Worm (Caenorhabditis elegans) whole organism, young adult: ENCODE data around the gene clec-233.

Experiments
- B0336.3 ChIP-seq: fragments of 200-800 bp; sonication (Bioruptor generic); IDR thresholded peaks from 2 replicates; pipeline ENCODE4 v1.3.6; 2022; ENCODE audit warnings: missing genetic modification characterization, missing compliant biosample characterization
- C17E4.6 ChIP-seq: fragments of 200-800 bp; sonication (Bioruptor generic); IDR thresholded peaks from 2 replicates; pipeline ENCODE4 v1.3.6; 2022; ENCODE audit warnings: missing genetic modification reagents, missing genetic modification characterization, missing compliant biosample characterization
- D2030.7 ChIP-seq: fragments of 200-800 bp; sonication (Bioruptor generic); IDR thresholded peaks from 2 replicates; pipeline ENCODE4 v1.3.6; 2022; ENCODE audit warnings: missing genetic modification reagents, missing genetic modification characterization, missing compliant biosample characterization
- F10E7.11 ChIP-seq: sonication (generic microtip); optimal IDR thresholded peaks from 2 replicates; lab custom pipeline; 2017; ENCODE audit warnings: mild to moderate bottlenecking, missing genetic modification characterization, moderate library complexity, missing compliant biosample characterization
- F22D6.2 ChIP-seq: sonication (generic microtip); optimal IDR thresholded peaks from 2 replicates; lab custom pipeline; 2016; ENCODE audit warnings: mild to moderate bottlenecking, missing genetic modification characterization, missing compliant biosample characterization
- F37B4.10 ChIP-seq: fragments of 200-800 bp; sonication (Bioruptor generic); IDR thresholded peaks from 2 replicates; pipeline ENCODE4 v1.3.6; 2022; ENCODE audit warnings: missing genetic modification characterization, missing compliant biosample characterization
- F49E8.2 ChIP-seq: sonication (generic microtip); optimal IDR thresholded peaks from 3 replicates; lab custom pipeline; 2017; ENCODE audit warnings: missing genetic modification characterization, mild to moderate bottlenecking, missing compliant biosample characterization, antibody characterized with exemption, moderate library complexity; ENCODE audit not compliant: insufficient read depth
- F55B11.4 ChIP-seq: sonication (generic microtip); optimal IDR thresholded peaks from 2 replicates; lab custom pipeline; 2016; ENCODE audit warnings: missing compliant biosample characterization, missing genetic modification characterization, borderline replicate concordance; ENCODE audit not compliant: insufficient read depth
- F57A8.1 ChIP-seq: fragments of 200-800 bp; sonication (Bioruptor generic); optimal IDR thresholded peaks from 2 replicates; lab custom pipeline; 2018; ENCODE audit warnings: mild to moderate bottlenecking, missing genetic modification characterization, moderate library complexity, missing compliant biosample characterization
- K12H6.12 ChIP-seq: fragments of 200-800 bp; sonication (Bioruptor generic); optimal IDR thresholded peaks from 2 replicates; lab custom pipeline; 2018; ENCODE audit warnings: mild to moderate bottlenecking, missing genetic modification characterization, missing compliant biosample characterization
- T26A5.8 ChIP-seq: sonication (generic microtip); optimal IDR thresholded peaks from 2 replicates; lab custom pipeline; 2016; ENCODE audit warnings: missing genetic modification characterization, missing compliant biosample characterization
- Y53G8AR.9 ChIP-seq: fragments of 200-800 bp; sonication (Bioruptor generic); conservative IDR thresholded peaks from 2 replicates; pipeline ENCODE4 v1.3.6; 2022; ENCODE audit warnings: missing genetic modification reagents, missing genetic modification characterization, missing compliant biosample characterization
- Y79H2A.3 ChIP-seq: fragments of 200-800 bp; sonication (Bioruptor generic); conservative IDR thresholded peaks from 2 replicates; pipeline ENCODE4 v1.3.6; 2022; ENCODE audit warnings: missing genetic modification reagents, missing genetic modification characterization, missing compliant biosample characterization
- ZK185.1 ChIP-seq: sonication (generic microtip); optimal IDR thresholded peaks from 2 replicates; lab custom pipeline; 2016; ENCODE audit warnings: mild to moderate bottlenecking, missing genetic modification characterization, missing compliant biosample characterization; ENCODE audit not compliant: poor library complexity, severe bottlenecking
- attf-6 ChIP-seq: fragments of 200-800 bp; sonication (Bioruptor generic); IDR thresholded peaks from 2 replicates; pipeline ENCODE4 v1.3.6; 2022; ENCODE audit warnings: missing genetic modification reagents, missing genetic modification characterization, missing compliant biosample characterization
- bed-1 ChIP-seq: fragments of 200-800 bp; sonication (Bioruptor generic); IDR thresholded peaks from 2 replicates; pipeline ENCODE4 v1.3.6; 2022; ENCODE audit warnings: missing genetic modification reagents, missing genetic modification characterization, missing compliant biosample characterization
- ccch-3 ChIP-seq: fragments of 200-800 bp; sonication (Bioruptor generic); optimal IDR thresholded peaks from 2 replicates; lab custom pipeline; 2018; ENCODE audit warnings: mild to moderate bottlenecking, missing genetic modification characterization, missing compliant biosample characterization
- ceh-40 ChIP-seq: fragments of 200-800 bp; sonication (Bioruptor generic); IDR thresholded peaks from 2 replicates; pipeline ENCODE4 v1.3.6; 2022; ENCODE audit warnings: missing genetic modification characterization, missing compliant biosample characterization
- die-1 ChIP-seq: sonication (generic microtip); optimal IDR thresholded peaks from 2 replicates; lab custom pipeline; 2016; ENCODE audit warnings: missing genotype, mild to moderate bottlenecking, missing genetic modification characterization, missing compliant biosample characterization
- egl-44 ChIP-seq: fragments of 200-800 bp; sonication (Bioruptor generic); IDR thresholded peaks from 2 replicates; pipeline ENCODE4 v1.3.6; 2022; ENCODE audit warnings: missing genetic modification reagents, missing genetic modification characterization, missing compliant biosample characterization
- egrh-3 ChIP-seq: fragments of 200-800 bp; sonication (Bioruptor generic); IDR thresholded peaks from 2 replicates; pipeline ENCODE4 v1.3.6; 2022; ENCODE audit warnings: missing genetic modification reagents, missing genetic modification characterization, missing compliant biosample characterization
- him-1 ChIP-seq: sonication (generic microtip); optimal IDR thresholded peaks from 2 replicates; lab custom pipeline; 2016; ENCODE audit warnings: missing genotype, missing genetic modification reagents, missing genetic modification characterization, missing compliant biosample characterization
- hlh-26 ChIP-seq: fragments of 200-800 bp; sonication (Bioruptor generic); conservative IDR thresholded peaks from 2 replicates; pipeline ENCODE4 v1.3.6; 2022; ENCODE audit warnings: missing genetic modification reagents, missing genetic modification characterization, missing compliant biosample characterization
- hmg-1.2 ChIP-seq: fragments of 200-800 bp; sonication (Bioruptor generic); IDR thresholded peaks from 2 replicates; pipeline ENCODE4 v1.3.6; 2022; ENCODE audit warnings: missing genetic modification reagents, missing genetic modification characterization, missing compliant biosample characterization
- madf-10 ChIP-seq: sonication (generic microtip); optimal IDR thresholded peaks from 2 replicates; lab custom pipeline; 2016; ENCODE audit warnings: mild to moderate bottlenecking, missing genetic modification characterization, missing compliant biosample characterization
- madf-6 ChIP-seq: fragments of 200-800 bp; sonication (Bioruptor generic); IDR thresholded peaks from 2 replicates; pipeline ENCODE4 v1.3.6; 2022; ENCODE audit warnings: missing genetic modification reagents, missing genetic modification characterization, missing compliant biosample characterization
- madf-8 ChIP-seq: fragments of 200-800 bp; sonication (Bioruptor generic); conservative IDR thresholded peaks from 2 replicates; pipeline ENCODE4 v1.3.6; 2022; ENCODE audit warnings: missing genetic modification reagents, missing genetic modification characterization, missing compliant biosample characterization
- mel-28 ChIP-seq: sonication (generic microtip); optimal IDR thresholded peaks from 2 replicates; lab custom pipeline; 2016; ENCODE audit warnings: borderline replicate concordance, mild to moderate bottlenecking, missing genetic modification characterization, missing compliant biosample characterization
- nhr-90 ChIP-seq: sonication (generic microtip); optimal IDR thresholded peaks from 2 replicates; lab custom pipeline; 2016; ENCODE audit warnings: missing genotype, mild to moderate bottlenecking, missing genetic modification characterization, missing compliant biosample characterization
- pbrm-1 ChIP-seq: fragments of 200-800 bp; sonication (Bioruptor generic); IDR thresholded peaks from 2 replicates; pipeline ENCODE4 v1.3.6; 2022; ENCODE audit warnings: missing genetic modification reagents, missing genetic modification characterization, missing compliant biosample characterization
- rcor-1 ChIP-seq: fragments of 200-800 bp; sonication (Bioruptor generic); IDR thresholded peaks from 2 replicates; pipeline ENCODE4 v1.3.6; 2022; ENCODE audit warnings: missing genetic modification reagents, missing genetic modification characterization, missing compliant biosample characterization
- rec-8 ChIP-seq, 2 experiments: sonication (generic microtip); optimal IDR thresholded peaks; 2 replicates each; lab custom pipeline; 2016; ENCODE audit warnings: mild to moderate bottlenecking in 2 of 2, missing genetic modification characterization in 2 of 2, missing genetic modification reagents in 2 of 2, missing genotype in 2 of 2, missing biosample characterization in 1 of 2, missing compliant biosample characterization in 1 of 2, moderate library complexity in 1 of 2
- repo-1 ChIP-seq: sonication (generic microtip); optimal IDR thresholded peaks from 2 replicates; lab custom pipeline; 2017; ENCODE audit warnings: mild to moderate bottlenecking, missing genetic modification characterization, missing compliant biosample characterization
- rpc-1 ChIP-seq, 2 experiments: fragments of 150-350 bp in 1 of 2; sonication (generic microtip) in 1 of 2; optimal IDR thresholded peaks; 2 replicates each; lab custom pipeline; 2014 to 2018; ENCODE audit warnings: missing biosample characterization in 1 of 2, missing genetic modification characterization in 1 of 2, missing genetic modification reagents in 1 of 2, missing genotype in 1 of 2
- snpc-1.1 ChIP-seq: sonication (generic microtip); optimal IDR thresholded peaks from 2 replicates; lab custom pipeline; 2017; ENCODE audit warnings: missing genetic modification characterization, mild to moderate bottlenecking, missing compliant biosample characterization, antibody characterized with exemption, moderate library complexity, missing genotype, missing genetic modification reagents; ENCODE audit not compliant: insufficient read depth
- snpc-1.3 ChIP-seq: sonication (generic microtip); optimal IDR thresholded peaks from 2 replicates; lab custom pipeline; 2017; ENCODE audit warnings: missing genetic modification characterization, mild to moderate bottlenecking, missing compliant biosample characterization, antibody characterized with exemption, moderate library complexity, missing genotype, missing genetic modification reagents; ENCODE audit not compliant: insufficient read depth
- snpc-4 ChIP-seq, 5 experiments: fragments of 150-350 bp in 1 of 5; sonication (generic microtip) in 4 of 5; optimal IDR thresholded peaks; 2 replicates each; lab custom pipeline; 2014 to 2018; ENCODE audit warnings: missing genetic modification characterization in 5 of 5, missing biosample characterization in 3 of 5, antibody characterized with exemption in 2 of 5, mild to moderate bottlenecking in 2 of 5, missing compliant biosample characterization in 2 of 5, missing genotype in 2 of 5, moderate library complexity in 2 of 5, missing genetic modification reagents in 1 of 5
- ztf-22 ChIP-seq: fragments of 200-800 bp; sonication (Bioruptor generic); optimal IDR thresholded peaks from 2 replicates; lab custom pipeline; 2018; ENCODE audit warnings: mild to moderate bottlenecking, missing genetic modification characterization, moderate library complexity, missing compliant biosample characterization
- ztf-25 ChIP-seq: fragments of 200-800 bp; sonication (Bioruptor generic); IDR thresholded peaks from 2 replicates; pipeline ENCODE4 v1.3.6; 2022; ENCODE audit warnings: missing genetic modification reagents, missing genetic modification characterization, missing compliant biosample characterization
- ztf-6 ChIP-seq: fragments of 200-800 bp; sonication (Bioruptor generic); IDR thresholded peaks from 2 replicates; pipeline ENCODE4 v1.3.6; 2022; ENCODE audit warnings: missing genetic modification reagents, missing genetic modification characterization, missing compliant biosample characterization

clec-233 gene

ce11 chrV:16220020-16220419 is 13.7 kb upstream of the clec-233 start:
- no peak for TF ChIP-seq bed-1
- TF ChIP-seq egl-44 (GFP tag; lab: Robert Waterston, UW): no peak
- TF ChIP-seq rec-8 (tag; optimal IDR thresholded peaks at IDR 0.05; lab: Kevin White, UChicago): no peak
- TF ChIP-seq rpc-1 (optimal IDR thresholded peaks at IDR 0.05; lab: Kevin White, UChicago): no peak
- no peak for TF ChIP-seq rpc-1 (tag; optimal IDR thresholded peaks at IDR 0.05; lab: Kevin White, UChicago)
- no peak for TF ChIP-seq T26A5.8
- TF ChIP-seq K12H6.12 (tag; lab: Kevin White, UChicago): no peak

DNA sequence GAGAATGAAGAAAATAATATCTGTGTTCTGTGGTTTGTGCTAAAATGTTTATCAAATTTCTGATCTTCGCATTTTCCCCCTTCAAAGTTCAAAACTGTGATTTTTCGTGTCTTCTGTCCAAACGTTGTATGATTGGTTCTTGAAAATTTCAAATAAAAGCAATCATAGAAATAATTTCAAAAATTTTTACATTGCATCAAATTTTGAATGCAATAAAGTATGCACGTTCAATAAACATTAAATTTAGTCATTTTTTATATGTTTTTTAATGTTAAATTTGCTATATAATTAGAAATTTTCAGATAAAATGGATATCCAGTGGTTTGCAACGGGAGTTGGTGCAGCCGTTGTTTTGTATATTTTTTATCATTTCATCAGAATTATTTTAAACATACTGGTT is 9.7 kb upstream of the clec-233 start, which contains the start of gene stdh-2:
TSS of gene stdh-2 (plus strand) at position 301 of the 400 bp plus-strand sequence.
- no peak for TF ChIP-seq F22D6.2 (tag; lab: Kevin White, UChicago)
- TF ChIP-seq, all 124 proteins: peak for 0

- TF ChIP-seq D2030.7 (GFP tag; lab: Robert Waterston, UW) (peak; percentile 76), hlh-26 (no peak), snpc-1.1 (tag; lab: Kevin White, UChicago) (peak; percentile 92), madf-10 (tag; lab: Kevin White, UChicago) (no peak), B0336.3 (GFP tag; lab: Robert Waterston, UW) (peak; percentile 65), ztf-22 (GFP tag; lab: Kevin White, UChicago) (no peak), C17E4.6 (GFP tag; lab: Robert Waterston, UW) (no peak), snpc-1.3 (no peak), nhr-90 (tag; lab: Kevin White, UChicago) (no peak), mel-28 (tag; lab: Kevin White, UChicago) (no peak), bed-1 (no peak), madf-8 (GFP tag; lab: Robert Waterston, UW) (0 out of 2 replicates have a peak, but pooled peaks have one; percentile 11), F49E8.2 (tag; lab: Kevin White, UChicago) (peak; percentile 62), F55B11.4 (no peak), Y79H2A.3 (GFP tag; lab: Robert Waterston, UW) (no peak), pbrm-1 (GFP tag; lab: Robert Waterston, UW) (peak; percentile 86), repo-1 (tag; lab: Kevin White, UChicago) (no peak), die-1 (tag; lab: Kevin White, UChicago) (peak; percentile 45), attf-6 (GFP tag; lab: Robert Waterston, UW) (peak; percentile 96), F10E7.11 (no peak), rpc-1 (optimal IDR thresholded peaks at IDR 0.05; lab: Kevin White, UChicago) (no peak), rpc-1 (tag; optimal IDR thresholded peaks at IDR 0.05; lab: Kevin White, UChicago) (peak; percentile 3), madf-6 (GFP tag; lab: Robert Waterston, UW) (peak; percentile 73), hmg-1.2 (peak; percentile 91), F57A8.1 (GFP tag; lab: Kevin White, UChicago) (no peak), ZK185.1 (tag; lab: Kevin White, UChicago) (no peak), F37B4.10 (GFP tag; lab: Robert Waterston, UW) (no peak), ztf-25 (no peak), Y53G8AR.9 (0 out of 2 replicates have a peak, but pooled peaks have one; percentile 44), ceh-40 (no peak), rcor-1 (GFP tag; lab: Robert Waterston, UW) (0 out of 2 replicates have a peak, but pooled peaks have one; percentile 26), ztf-6 (GFP tag; lab: Robert Waterston, UW) (no peak), ccch-3 (GFP tag; lab: Kevin White, UChicago) (no peak), him-1 (tag; lab: Kevin White, UChicago) (no peak), K12H6.12 (tag; lab: Kevin White, UChicago) (no peak), egrh-3 (GFP tag; lab: Robert Waterston, UW) (0 out of 2 replicates have a peak, but pooled peaks have one; percentile 28), snpc-4 (GFP tag; optimal IDR thresholded peaks at IDR 0.05; lab: Kevin White, UChicago) (peak; percentile 89), snpc-4 (tag; optimal IDR thresholded peaks at IDR 0.05; lab: Kevin White, UChicago) (peak; percentile 82 to 97 (median 92))
Measured at ce11 chrV:16225524-16226116, 8.1 kb upstream of the clec-233 start.
